Worm (Caenorhabditis elegans): ENCODE results near the gene cogc-6.

DNA sequence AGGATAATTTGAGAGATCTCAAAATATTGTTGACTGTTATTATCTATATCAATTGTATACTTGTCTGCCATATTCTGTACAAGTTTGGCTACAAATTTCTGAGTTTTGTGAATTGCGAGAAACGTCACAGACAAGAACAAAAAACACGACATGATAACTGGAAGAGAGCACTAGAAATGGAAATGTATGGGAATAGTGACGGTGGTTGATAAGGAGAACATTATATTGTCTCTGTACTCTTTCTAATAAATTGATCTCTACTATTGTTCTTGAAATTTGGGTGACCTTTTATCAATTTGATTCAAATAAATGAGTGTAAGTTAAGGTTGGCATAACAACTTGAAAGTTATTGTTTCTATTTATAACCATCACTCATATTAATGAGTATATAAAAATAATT, 8.3 kb downstream of the cogc-6 start:
- TF ChIP-seq mab-5 (tag; optimal IDR thresholded peaks at IDR 0.05): no peak
- TF ChIP-seq unc-39 (tag; optimal IDR thresholded peaks at IDR 0.05): no peak
- no peak for TF ChIP-seq unc-62 (GFP tag; optimal IDR thresholded peaks at IDR 0.05)
- TF ChIP-seq nhr-12 (tag; optimal IDR thresholded peaks at IDR 0.05): no peak
- TF ChIP-seq mep-1 (tag; optimal IDR thresholded peaks at IDR 0.05): no peak
- TF ChIP-seq zip-8 (tag; optimal IDR thresholded peaks at IDR 0.05): no peak
- no peak for TF ChIP-seq M03D4.4 (tag; optimal IDR thresholded peaks at IDR 0.05)
- TF ChIP-seq ceh-83 (GFP tag; optimal IDR thresholded peaks at IDR 0.05): no peak
